Worm (Caenorhabditis elegans): ENCODE measurements around the gene bcl-7.

DNA sequence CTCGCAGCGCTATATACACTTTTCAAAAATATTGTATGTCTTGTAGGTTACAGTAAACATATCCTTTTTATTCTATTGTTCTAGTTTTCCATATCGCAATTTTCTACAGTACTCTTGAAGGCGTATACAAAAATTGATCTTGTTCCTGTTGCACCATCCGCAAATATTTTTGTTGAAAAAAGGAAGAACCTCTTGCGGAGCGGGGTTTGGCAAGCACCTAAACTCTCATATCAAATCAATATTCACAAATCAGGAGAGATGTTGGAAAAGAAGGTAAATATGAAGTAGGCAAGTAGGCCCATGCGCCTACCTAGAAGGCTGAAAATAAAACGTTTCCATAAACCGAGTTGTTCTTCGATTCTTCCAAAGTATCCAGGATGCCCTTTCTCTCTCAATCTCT is 41.9 kb upstream of the bcl-7 start, which contains the start of gene C28H8.5:
- no peak for TF ChIP-seq unc-130 (GFP tag; optimal IDR thresholded peaks at IDR 0.05)
- TF ChIP-seq lin-15B (tag; optimal IDR thresholded peaks at IDR 0.05): no peak
- TF ChIP-seq mep-1 (tag; optimal IDR thresholded peaks at IDR 0.05): no peak
- no peak for TF ChIP-seq fkh-10 (GFP tag; optimal IDR thresholded peaks at IDR 0.05)
- TF ChIP-seq lir-3 (tag; optimal IDR thresholded peaks at IDR 0.05): no peak

Data from whole organism, L4 larva.